Worm (Caenorhabditis elegans) whole organism, L4/young adult: ENCODE results near the gene str-131.

Experiments
- dao-5 ChIP-seq: sonication (generic microtip); optimal IDR thresholded peaks from 2 replicates; lab custom pipeline; 2016; ENCODE audit warnings: missing genotype, missing genetic modification characterization, moderate library complexity, missing compliant biosample characterization
- him-1 ChIP-seq: sonication (generic microtip); optimal IDR thresholded peaks from 2 replicates; lab custom pipeline; 2016; ENCODE audit warnings: missing genotype, missing genetic modification reagents, missing genetic modification characterization, missing compliant biosample characterization

ce11 chrV:8069637-8070036 is 11.8 kb downstream of the str-131 start, which contains the start of gene str-143:
- TF ChIP-seq him-1 (tag; lab: Kevin White, UChicago), result no peak
- TF ChIP-seq dao-5, result no peak
